Worm (Caenorhabditis elegans) whole organism, midembryonic: Measurements from ENCODE around the gene mltn-13.

ENCODE experiments used
- T22C8.4 ChIP-seq: fragments of 200-800 bp; sonication (Bioruptor generic); IDR thresholded peaks from 2 replicates; pipeline ENCODE4 v1.3.6; 2022; ENCODE audit warnings: missing genetic modification characterization, missing compliant biosample characterization
- cog-1 ChIP-seq: sonication (generic microtip); optimal IDR thresholded peaks from 2 replicates; lab custom pipeline; 2016; ENCODE audit warnings: missing genetic modification characterization, missing compliant biosample characterization
- flt-1 ChIP-seq: fragments of 200-800 bp; sonication (Bioruptor generic); IDR thresholded peaks from 2 replicates; pipeline ENCODE4 v1.3.6; 2022; ENCODE audit warnings: missing genetic modification characterization, missing compliant biosample characterization
- klf-2 ChIP-seq: fragments of 200-800 bp; sonication (Bioruptor generic); conservative IDR thresholded peaks from 2 replicates; pipeline ENCODE4 v1.3.6; 2022; ENCODE audit warnings: missing genetic modification reagents, missing genetic modification characterization, missing compliant biosample characterization
- med-1 ChIP-seq: sonication (generic microtip); optimal IDR thresholded peaks from 2 replicates; lab custom pipeline; 2017; ENCODE audit warnings: missing genetic modification characterization, mild to moderate bottlenecking, missing compliant biosample characterization, antibody characterized with exemption, missing genetic modification reagents; ENCODE audit not compliant: insufficient read depth
- ref-1 ChIP-seq: fragments of 200-800 bp; sonication (Bioruptor generic); conservative IDR thresholded peaks from 2 replicates; pipeline ENCODE4 v1.3.6; 2022; ENCODE audit warnings: missing genetic modification reagents, missing genetic modification characterization, missing compliant biosample characterization
- ztf-23 ChIP-seq: fragments of 200-800 bp; sonication (Bioruptor generic); IDR thresholded peaks from 2 replicates; pipeline ENCODE4 v1.3.6; 2022; ENCODE audit warnings: missing genetic modification reagents, missing genetic modification characterization, missing compliant biosample characterization
- ztf-29 ChIP-seq: fragments of 200-800 bp; sonication (Bioruptor generic); IDR thresholded peaks from 2 replicates; pipeline ENCODE4 v1.3.6; 2022; ENCODE audit warnings: missing genetic modification reagents, missing genetic modification characterization, missing compliant biosample characterization

- TF ChIP-seq cog-1 (tag; lab: Kevin White, UChicago) = no peak
- no peak for TF ChIP-seq ztf-29 (GFP tag; lab: Robert Waterston, UW)
- no peak for TF ChIP-seq med-1 (GFP tag; lab: Kevin White, UChicago)
- TF ChIP-seq flt-1 = no peak
- no peak for TF ChIP-seq ref-1 (GFP tag; lab: Robert Waterston, UW)
- TF ChIP-seq T22C8.4 (GFP tag; lab: Robert Waterston, UW) = no peak
- TF ChIP-seq klf-2 = no peak
- TF ChIP-seq ztf-23 (GFP tag; lab: Robert Waterston, UW) = no peak
Measured at ce11 chrX:4424254-4424653, 23.9 kb downstream of the mltn-13 start.
